Fruit fly (Drosophila melanogaster) whole organism, embryonic: ENCODE measurements around the gene Reck.

Experiments used
- CG10267 ChIP-seq: fragments of 200-800 bp; sonication (Bioruptor generic); optimal IDR thresholded peaks from 2 replicates; lab custom pipeline; 2018; ENCODE audit warnings: missing biosample characterization, mild to moderate bottlenecking, missing genetic modification characterization, moderate library complexity
- CG10543 ChIP-seq: fragments of 200-800 bp; sonication (Bioruptor generic); optimal IDR thresholded peaks from 3 replicates; lab custom pipeline; 2017; ENCODE audit warnings: missing biosample characterization, mild to moderate bottlenecking, missing genetic modification characterization, moderate library complexity
- CG10959 ChIP-seq: fragments of 200-800 bp; sonication (Bioruptor generic); IDR thresholded peaks from 2 replicates; pipeline ENCODE4 v1.3.6; 2022; ENCODE audit warnings: missing biosample characterization, missing genetic modification characterization
- CG11504 ChIP-seq: fragments of 200-800 bp; sonication (Bioruptor generic); optimal IDR thresholded peaks from 3 replicates; lab custom pipeline; 2019; ENCODE audit warnings: missing biosample characterization, mild to moderate bottlenecking, missing genetic modification characterization, moderate library complexity
- CG13287 ChIP-seq: fragments of 200-800 bp; sonication (Bioruptor generic); IDR thresholded peaks from 2 replicates; pipeline ENCODE4 v1.3.6; 2022; ENCODE audit warnings: missing biosample characterization, missing genetic modification characterization; ENCODE audit not compliant: partially characterized antibody
- CG13424 ChIP-seq: fragments of 200-800 bp; sonication (Bioruptor generic); optimal IDR thresholded peaks from 2 replicates; lab custom pipeline; 2019; ENCODE audit warnings: missing biosample characterization, mild to moderate bottlenecking, missing genetic modification characterization, moderate library complexity
- CG15269 ChIP-seq: fragments of 200-800 bp; sonication (Bioruptor generic); optimal IDR thresholded peaks from 2 replicates; lab custom pipeline; 2018; ENCODE audit warnings: missing biosample characterization, mild to moderate bottlenecking, missing genetic modification characterization, moderate library complexity
- CG16815 ChIP-seq: fragments of 200-800 bp; sonication (Bioruptor generic); optimal IDR thresholded peaks from 3 replicates; lab custom pipeline; 2017; ENCODE audit warnings: missing biosample characterization, mild to moderate bottlenecking, missing genetic modification characterization
- CG16863 ChIP-seq: fragments of 200-800 bp; sonication (Bioruptor generic); optimal IDR thresholded peaks from 3 replicates; lab custom pipeline; 2016; ENCODE audit warnings: missing biosample characterization, missing genetic modification characterization
- CG17359 ChIP-seq: fragments of 200-800 bp; sonication (Bioruptor generic); optimal IDR thresholded peaks from 3 replicates; lab custom pipeline; 2018; ENCODE audit warnings: missing biosample characterization, mild to moderate bottlenecking, missing genetic modification characterization, moderate library complexity
- CG17612 ChIP-seq: fragments of 200-800 bp; sonication (Bioruptor generic); IDR thresholded peaks from 2 replicates; pipeline ENCODE4 v1.3.6; 2022; ENCODE audit warnings: missing biosample characterization, missing genetic modification characterization
- CG2202 ChIP-seq: fragments of 200-800 bp; sonication (Bioruptor generic); optimal IDR thresholded peaks from 2 replicates; lab custom pipeline; 2018; ENCODE audit warnings: missing biosample characterization, mild to moderate bottlenecking, missing genetic modification characterization
- CG2875 ChIP-seq: fragments of 200-800 bp; sonication (Bioruptor generic); optimal IDR thresholded peaks from 2 replicates; lab custom pipeline; 2017; ENCODE audit warnings: missing biosample characterization, mild to moderate bottlenecking, missing genetic modification characterization, missing genetic modification reagents
- CG3726 ChIP-seq: fragments of 200-800 bp; sonication (Bioruptor generic); IDR thresholded peaks from 3 replicates; pipeline ENCODE4, ENCODE4 v1.3.6; 2022; ENCODE audit warnings: missing biosample characterization, missing genetic modification characterization
- CG6683 ChIP-seq: fragments of 200-800 bp; sonication (Bioruptor generic); optimal IDR thresholded peaks from 2 replicates; lab custom pipeline; 2017; ENCODE audit warnings: missing biosample characterization, mild to moderate bottlenecking, missing genetic modification characterization, missing genetic modification reagents
- CG6791 ChIP-seq: fragments of 200-800 bp; sonication (Bioruptor generic); IDR thresholded peaks from 3 replicates; pipeline ENCODE4 v1.3.6; 2022; ENCODE audit warnings: missing biosample characterization, missing genetic modification characterization; ENCODE audit not compliant: partially characterized antibody
- CG6813 ChIP-seq: fragments of 200-800 bp; sonication (Bioruptor generic); optimal IDR thresholded peaks from 2 replicates; lab custom pipeline; 2017; ENCODE audit warnings: missing biosample characterization, missing genetic modification characterization, mild to moderate bottlenecking, moderate library complexity, missing genetic modification reagents
- CG6854 ChIP-seq: fragments of 200-800 bp; sonication (Bioruptor generic); optimal IDR thresholded peaks from 3 replicates; lab custom pipeline; 2017; ENCODE audit warnings: missing biosample characterization, mild to moderate bottlenecking, missing genetic modification characterization
- CG7556 ChIP-seq: fragments of 200-800 bp; sonication (Bioruptor generic); optimal IDR thresholded peaks from 2 replicates; lab custom pipeline; 2017; ENCODE audit warnings: missing biosample characterization, mild to moderate bottlenecking, missing genetic modification characterization
- CG8290 ChIP-seq, 3 experiments: fragments of 200-800 bp; sonication (Bioruptor generic); optimal IDR thresholded peaks; 2 replicates each; lab custom pipeline; 2016 to 2019; ENCODE audit warnings: missing biosample characterization in 3 of 3, missing genetic modification characterization in 3 of 3, mild to moderate bottlenecking in 2 of 3, moderate library complexity in 1 of 3
- CG8478 ChIP-seq: fragments of >200 bp; optimal IDR thresholded peaks from 2 replicates; lab custom pipeline; 2018
- Dad ChIP-seq: fragments of 200-800 bp; sonication (Bioruptor generic); optimal IDR thresholded peaks from 3 replicates; lab custom pipeline; 2016; ENCODE audit warnings: missing biosample characterization, missing genetic modification characterization
- Dip3 ChIP-seq: fragments of 200-800 bp; sonication (Bioruptor generic); optimal IDR thresholded peaks from 3 replicates; lab custom pipeline; 2016; ENCODE audit warnings: missing biosample characterization, missing genetic modification characterization
- Dref ChIP-seq: fragments of 200-800 bp; sonication (Bioruptor generic); IDR thresholded peaks from 2 replicates; pipeline ENCODE4 v1.3.6; 2022; ENCODE audit warnings: missing biosample characterization, missing genetic modification characterization
- E2f2 ChIP-seq: fragments of 200-800 bp; sonication (Bioruptor generic); IDR thresholded peaks from 2 replicates; pipeline ENCODE4 v1.3.6; 2022; ENCODE audit warnings: missing biosample characterization, missing genetic modification characterization
- Ets65A ChIP-seq: fragments of 200-800 bp; sonication (Bioruptor generic); peaks from one replicate; lab custom pipeline; 2016; ENCODE audit warnings: missing biosample characterization, missing genetic modification characterization
- Med ChIP-seq: fragments of 200-800 bp; sonication (Bioruptor generic); peaks from one replicate; lab custom pipeline; 2016; ENCODE audit warnings: missing biosample characterization, missing genetic modification characterization, mild to moderate bottlenecking, inconsistent platforms, moderate library complexity
- Mes4 ChIP-seq: fragments of 200-800 bp; sonication (Bioruptor generic); optimal IDR thresholded peaks from 2 replicates; lab custom pipeline; 2016; ENCODE audit warnings: missing biosample characterization, missing genetic modification characterization
- Nf-YB ChIP-seq: fragments of 200-800 bp; sonication (Bioruptor generic); optimal IDR thresholded peaks from 3 replicates; lab custom pipeline; 2019; ENCODE audit warnings: missing biosample characterization, mild to moderate bottlenecking, missing genetic modification characterization, moderate library complexity
- Nf-YC ChIP-seq: fragments of 200-800 bp; optimal IDR thresholded peaks from 3 replicates; lab custom pipeline; 2019; ENCODE audit warnings: missing biosample characterization, mild to moderate bottlenecking, missing genetic modification characterization, moderate library complexity
- Tbp ChIP-seq: fragments of >200 bp; optimal IDR thresholded peaks from 2 replicates; lab custom pipeline; 2018; ENCODE audit warnings: missing biosample characterization, missing genetic modification characterization
- chm ChIP-seq: fragments of 200-800 bp; sonication (Bioruptor generic); IDR thresholded peaks from 2 replicates; pipeline ENCODE4 v1.3.6; 2022; ENCODE audit warnings: missing biosample characterization, missing genetic modification characterization
- chn ChIP-seq: fragments of 200-800 bp; sonication (Bioruptor generic); optimal IDR thresholded peaks from 2 replicates; lab custom pipeline; 2016; ENCODE audit warnings: missing biosample characterization, missing genetic modification characterization
- crol ChIP-seq: fragments of 200-800 bp; sonication (Bioruptor generic); IDR thresholded peaks from 2 replicates; pipeline ENCODE4 v1.3.6; 2022; ENCODE audit warnings: missing biosample characterization, missing genetic modification characterization
- crp ChIP-seq, 2 experiments: fragments of 200-800 bp; sonication (Bioruptor generic); optimal IDR thresholded peaks; 2 replicates in 1 of 2; 3 replicates in 1 of 2; lab custom pipeline; 2017; ENCODE audit warnings: missing biosample characterization in 2 of 2, missing genetic modification characterization in 2 of 2, mild to moderate bottlenecking in 1 of 2, moderate library complexity in 1 of 2
- gt ChIP-seq: fragments of 200-800 bp; sonication (Bioruptor generic); IDR thresholded peaks from 2 replicates; pipeline ENCODE4 v1.3.6; 2022; ENCODE audit warnings: missing biosample characterization, missing genetic modification characterization
- hb ChIP-seq: fragments of 200-800 bp; sonication (Bioruptor generic); IDR thresholded peaks from 3 replicates; pipeline ENCODE4 v1.3.6; 2022; ENCODE audit warnings: missing biosample characterization, missing genetic modification characterization; ENCODE audit not compliant: partially characterized antibody
- her ChIP-seq: fragments of 200-800 bp; sonication (Bioruptor generic); optimal IDR thresholded peaks from 2 replicates; lab custom pipeline; 2016; ENCODE audit warnings: missing biosample characterization, missing genetic modification characterization
- insv ChIP-seq, 2 experiments: fragments of 200-800 bp; sonication (Bioruptor generic); optimal IDR thresholded peaks; 3 replicates each; lab custom pipeline; 2016 to 2018; ENCODE audit warnings: missing biosample characterization in 2 of 2, missing genetic modification characterization in 2 of 2
- peb ChIP-seq: fragments of 200-800 bp; sonication (Bioruptor generic); IDR thresholded peaks from 2 replicates; pipeline ENCODE4 v1.3.6; 2022; ENCODE audit warnings: missing biosample characterization, missing genetic modification characterization
- pita ChIP-seq: fragments of 200-800 bp; sonication (Bioruptor generic); optimal IDR thresholded peaks from 2 replicates; lab custom pipeline; 2017; ENCODE audit warnings: missing biosample characterization, mild to moderate bottlenecking, missing genetic modification characterization
- pros ChIP-seq: fragments of 200-800 bp; sonication (Bioruptor generic); optimal IDR thresholded peaks from 3 replicates; lab custom pipeline; 2019; ENCODE audit warnings: missing biosample characterization, mild to moderate bottlenecking, missing genetic modification characterization, moderate library complexity
- ranshi ChIP-seq: fragments of 200-800 bp; sonication (Bioruptor generic); IDR thresholded peaks from 2 replicates; pipeline ENCODE4 v1.3.6; 2022; ENCODE audit warnings: missing biosample characterization, missing genetic modification characterization
- run ChIP-seq: fragments of 200-800 bp; sonication (Bioruptor generic); optimal IDR thresholded peaks from 3 replicates; lab custom pipeline; 2018; ENCODE audit warnings: missing biosample characterization, mild to moderate bottlenecking, missing genetic modification characterization
- sd ChIP-seq: fragments of 200-800 bp; sonication (Bioruptor generic); optimal IDR thresholded peaks from 3 replicates; lab custom pipeline; 2018; ENCODE audit warnings: missing biosample characterization, mild to moderate bottlenecking, missing genetic modification characterization, moderate library complexity
- sens-2 ChIP-seq: fragments of 200-800 bp; sonication (Bioruptor generic); IDR thresholded peaks from 2 replicates; pipeline ENCODE4 v1.3.6; 2022; ENCODE audit warnings: missing biosample characterization, missing genetic modification characterization
- tap ChIP-seq: fragments of 200-800 bp; optimal IDR thresholded peaks from 3 replicates; lab custom pipeline; 2019; ENCODE audit warnings: missing biosample characterization, mild to moderate bottlenecking, missing genetic modification characterization, moderate library complexity
- tll ChIP-seq, 2 experiments: fragments of 200-800 bp in 1 of 2; fragments of >200 bp in 1 of 2; sonication (Bioruptor generic) in 1 of 2; optimal IDR thresholded peaks; 2 replicates each; lab custom pipeline; 2017 to 2019; ENCODE audit warnings: missing biosample characterization in 2 of 2, missing genetic modification characterization in 2 of 2, mild to moderate bottlenecking in 1 of 2, moderate library complexity in 1 of 2
- zen ChIP-seq: fragments of 200-800 bp; sonication (Bioruptor generic); optimal IDR thresholded peaks from 3 replicates; lab custom pipeline; 2018; ENCODE audit warnings: missing biosample characterization, mild to moderate bottlenecking, missing genetic modification characterization, moderate library complexity

The Reck gene

DNA sequence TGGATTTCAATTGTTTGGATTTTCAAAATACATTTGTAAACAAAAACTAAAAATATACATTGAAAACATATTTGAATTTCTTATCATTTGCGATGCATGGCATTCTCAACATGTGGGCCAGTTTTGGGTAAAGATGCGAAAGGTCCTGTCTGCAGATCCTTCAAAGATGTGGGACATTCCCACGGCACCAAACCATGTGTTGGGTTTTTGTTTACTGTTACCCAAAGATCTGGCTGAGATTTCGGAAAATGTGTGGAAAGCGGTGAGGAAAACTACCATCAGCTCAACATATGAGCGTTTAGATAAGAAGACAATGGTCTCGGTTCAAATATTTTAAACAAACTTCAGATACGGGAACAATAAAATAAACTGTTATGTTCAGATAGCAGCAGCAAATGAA is 37.8 kb downstream of the Reck start (continued):
- TF ChIP-seq Ets65A (GFP tag; lab: Kevin White, UChicago) = peak; percentile 22
- no peak for TF ChIP-seq CG13424 (tag; lab: Kevin White, UChicago)
- TF ChIP-seq crol (GFP tag; lab: Robert Waterston, UW) = no peak

DNA sequence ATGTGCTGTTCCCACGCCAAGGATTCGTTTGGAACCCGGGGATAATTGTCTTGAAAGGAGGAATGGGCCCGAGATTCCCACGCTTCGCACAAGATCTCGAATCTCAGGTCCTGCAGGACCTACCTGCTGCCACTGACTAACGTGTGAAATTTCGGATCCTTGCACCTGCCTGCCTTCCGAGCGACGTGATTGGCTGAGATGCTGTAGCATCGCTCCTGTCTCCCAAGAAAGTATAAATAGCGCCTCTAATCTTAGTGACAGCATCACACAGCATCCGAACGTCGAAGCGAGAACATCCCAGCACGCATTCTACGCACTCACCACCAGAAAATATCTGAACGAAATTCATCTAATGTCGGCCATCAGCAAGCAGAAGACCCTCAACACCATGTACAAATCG is 38.9 kb downstream of the Reck start:
- TF ChIP-seq Dip3 (GFP tag; lab: Kevin White, UChicago) (no peak), CG11504 (tag; lab: Kevin White, UChicago) (no peak), Mes4 (GFP tag; lab: Kevin White, UChicago) (no peak), Nf-YC (tag; lab: Kevin White, UChicago) (peak; percentile 66), sens-2 (GFP tag; lab: Robert Waterston, UW) (no peak), ranshi (GFP tag; lab: Robert Waterston, UW) (no peak), chn (no peak), sd (tag; lab: Kevin White, UChicago) (no peak), CG3726 (no peak), Nf-YB (GFP tag; lab: Kevin White, UChicago) (peak; percentile 84), Dref (GFP tag; lab: Robert Waterston, UW) (no peak), Tbp (peak; percentile 13), crp (GFP tag; optimal IDR thresholded peaks at IDR 0.05; lab: Kevin White, UChicago) (no peak), CG6854 (GFP tag; lab: Kevin White, UChicago) (no peak), CG13287 (GFP tag; lab: Robert Waterston, UW) (no peak), E2f2 (GFP tag; lab: Robert Waterston, UW) (no peak), tll (GFP tag; optimal IDR thresholded peaks at IDR 0.05; lab: Kevin White, UChicago) (peak in 1 of 2 experiments; percentile 19), tap (tag; lab: Kevin White, UChicago) (no peak), gt (GFP tag; lab: Robert Waterston, UW) (no peak), pros (GFP tag; lab: Kevin White, UChicago) (peak; percentile 78), CG6813 (no peak), CG8478 (lab: Kevin White, UChicago) (no peak), insv (GFP tag; optimal IDR thresholded peaks at IDR 0.05; lab: Kevin White, UChicago) (peak in 1 of 2 experiments; percentile 32), zen (no peak), run (tag; lab: Kevin White, UChicago) (no peak), peb (GFP tag; lab: Robert Waterston, UW) (no peak), hb (GFP tag; lab: Robert Waterston, UW) (no peak), CG10959 (GFP tag; lab: Robert Waterston, UW) (peak; percentile 22; the same call in 1 of the 2 replicates), CG7556 (GFP tag; lab: Kevin White, UChicago) (no peak), CG17612 (GFP tag; lab: Robert Waterston, UW) (no peak), CG10267 (tag; lab: Kevin White, UChicago) (no peak), pita (no peak), CG2202 (no peak), CG15269 (tag; lab: Kevin White, UChicago) (no peak), chm (GFP tag; lab: Robert Waterston, UW) (peak; percentile 50; the same call in 1 of the 2 replicates), Dad (GFP tag; lab: Kevin White, UChicago) (no peak), CG16815 (GFP tag; lab: Kevin White, UChicago) (no peak), CG16863 (GFP tag; lab: Kevin White, UChicago) (no peak), her (GFP tag; lab: Kevin White, UChicago) (no peak), CG17359 (tag; lab: Kevin White, UChicago) (no peak), CG2875 (GFP tag; lab: Kevin White, UChicago) (no peak), CG6791 (GFP tag; lab: Robert Waterston, UW) (0 out of 3 replicates have a peak, but pooled peaks have one; percentile 43), CG8290 (GFP tag; optimal IDR thresholded peaks at IDR 0.05; lab: Kevin White, UChicago) (no peak), CG8290 (tag; optimal IDR thresholded peaks at IDR 0.05; lab: Kevin White, UChicago) (no peak), CG6683 (GFP tag; lab: Kevin White, UChicago) (no peak), Med (GFP tag; lab: Kevin White, UChicago) (peak; percentile 32), CG10543 (GFP tag; lab: Kevin White, UChicago) (no peak)
